Fruit fly (Drosophila melanogaster) whole organism, wandering third instar larva: ENCODE results near the gene Sf3a2.
A peak's percentile ranks its signal among the peaks of the same experiment; 100 is the strongest.

Source experiments
- Abd-B ChIP-seq: fragments of >200 bp; optimal IDR thresholded peaks from 2 replicates; lab custom pipeline; 2017; ENCODE audit warnings: missing biosample characterization, missing genetic modification characterization
- CG32264 ChIP-seq: fragments of 200-800 bp; sonication (Bioruptor generic); optimal IDR thresholded peaks from 2 replicates; lab custom pipeline; 2016; ENCODE audit warnings: missing biosample characterization, missing genetic modification characterization
- CG9705 ChIP-seq: fragments of 200-800 bp; sonication (Bioruptor generic); optimal IDR thresholded peaks from 2 replicates; lab custom pipeline; 2018; ENCODE audit warnings: missing biosample characterization, mild to moderate bottlenecking, missing genetic modification characterization
- CrebA ChIP-seq: fragments of 200-800 bp; sonication (Bioruptor generic); optimal IDR thresholded peaks from 2 replicates; lab custom pipeline; 2016; ENCODE audit warnings: missing biosample characterization, mild to moderate bottlenecking, missing genetic modification characterization, borderline replicate concordance
- Dfd ChIP-seq: fragments of >200 bp; optimal IDR thresholded peaks from 2 replicates; lab custom pipeline; 2017; ENCODE audit warnings: missing biosample characterization, missing genetic modification characterization
- Dif ChIP-seq: fragments of 200-275, 200-300 bp; sonication (Bioruptor generic); optimal IDR thresholded peaks from 2 replicates; lab custom pipeline; 2018; ENCODE audit warnings: missing biosample characterization, missing genetic modification characterization; ENCODE audit not compliant: partially characterized antibody
- GATAd ChIP-seq: sonication (Bioruptor generic); optimal IDR thresholded peaks from 2 replicates; lab custom pipeline; 2016; ENCODE audit warnings: missing biosample characterization, missing genetic modification characterization
- HLH106 ChIP-seq: fragments of 200-800 bp; optimal IDR thresholded peaks from 3 replicates; lab custom pipeline; 2019; ENCODE audit warnings: missing biosample characterization, mild to moderate bottlenecking, missing genetic modification characterization, moderate library complexity
- Hnf4 ChIP-seq: fragments of 200-800 bp; sonication (Bioruptor generic); optimal IDR thresholded peaks from 2 replicates; lab custom pipeline; 2016; ENCODE audit warnings: missing biosample characterization, mild to moderate bottlenecking, missing genetic modification characterization
- Hr78 ChIP-seq: fragments of >200 bp; optimal IDR thresholded peaks from 2 replicates; lab custom pipeline; 2017; ENCODE audit warnings: missing biosample characterization, missing genetic modification characterization
- Hr83 ChIP-seq: fragments of 200-300 bp; sonication (Bioruptor generic); optimal IDR thresholded peaks from 2 replicates; lab custom pipeline; 2016; ENCODE audit warnings: missing biosample characterization, mild to moderate bottlenecking, missing genetic modification characterization, moderate library complexity; ENCODE audit not compliant: poor library complexity, severe bottlenecking
- Jra ChIP-seq: sonication (Bioruptor generic); optimal IDR thresholded peaks from 2 replicates; lab custom pipeline; 2016; ENCODE audit warnings: missing biosample characterization, missing genetic modification characterization
- Mio ChIP-seq: sonication (Bioruptor generic); optimal IDR thresholded peaks from 2 replicates; lab custom pipeline; 2016; ENCODE audit warnings: missing biosample characterization, missing genetic modification characterization
- Myc ChIP-seq: fragments of >200 bp; optimal IDR thresholded peaks from 2 replicates; lab custom pipeline; 2017
- N ChIP-seq: fragments of >200 bp; optimal IDR thresholded peaks from 2 replicates; lab custom pipeline; 2018; ENCODE audit warnings: missing biosample characterization, missing external identifiers, missing genetic modification characterization
- OdsH ChIP-seq: fragments of 200-800 bp; sonication (Bioruptor generic); optimal IDR thresholded peaks from 2 replicates; lab custom pipeline; 2016; ENCODE audit warnings: missing biosample characterization, mild to moderate bottlenecking, missing genetic modification characterization
- Rel ChIP-seq, 2 experiments: fragments of 200-800 bp; sonication (Bioruptor generic) in 1 of 2; optimal IDR thresholded peaks; 2 replicates in 1 of 2; 3 replicates in 1 of 2; lab custom pipeline; 2016 to 2019; ENCODE audit warnings: mild to moderate bottlenecking in 2 of 2, missing biosample characterization in 2 of 2, missing genetic modification characterization in 2 of 2, moderate library complexity in 1 of 2
- Sp1 ChIP-seq: fragments of 200-800 bp; sonication (Bioruptor generic); optimal IDR thresholded peaks from 3 replicates; lab custom pipeline; 2019; ENCODE audit warnings: missing biosample characterization, mild to moderate bottlenecking, missing genetic modification characterization, moderate library complexity
- Vsx2 ChIP-seq: fragments of 200-300, 225-300 bp; sonication (Bioruptor generic); optimal IDR thresholded peaks from 2 replicates; lab custom pipeline; 2018; ENCODE audit warnings: missing biosample characterization, missing genetic modification characterization; ENCODE audit not compliant: partially characterized antibody
- br ChIP-seq: fragments of 200-800 bp; sonication (Bioruptor generic); optimal IDR thresholded peaks from 2 replicates; lab custom pipeline; 2016; ENCODE audit warnings: missing biosample characterization, missing genetic modification characterization
- brk ChIP-seq: fragments of 200-800 bp; sonication (Bioruptor generic); optimal IDR thresholded peaks from 2 replicates; lab custom pipeline; 2016; ENCODE audit warnings: missing biosample characterization, mild to moderate bottlenecking, missing genetic modification characterization
- dl ChIP-seq, 2 experiments: fragments of 175-275, 200-275 bp in 1 of 2; fragments of 200-275 bp in 1 of 2; sonication (Bioruptor generic); optimal IDR thresholded peaks; lab custom pipeline; 2018; ENCODE audit warnings: mild to moderate bottlenecking in 2 of 2, missing biosample characterization in 2 of 2, missing genetic modification characterization in 2 of 2, moderate library complexity in 2 of 2; ENCODE audit not compliant: partially characterized antibody in 2 of 2, insufficient read depth in 1 of 2
- dmrt93B ChIP-seq: fragments of 200-800 bp; sonication (Bioruptor generic); optimal IDR thresholded peaks from 2 replicates; lab custom pipeline; 2018; ENCODE audit warnings: missing biosample characterization, mild to moderate bottlenecking, missing genetic modification characterization
- dsf ChIP-seq: sonication (Bioruptor generic); optimal IDR thresholded peaks from 2 replicates; lab custom pipeline; 2016; ENCODE audit warnings: missing biosample characterization, missing genetic modification characterization, borderline replicate concordance
- ey ChIP-seq: fragments of 200-800 bp; sonication (Bioruptor generic); optimal IDR thresholded peaks from 2 replicates; lab custom pipeline; 2016; ENCODE audit warnings: missing biosample characterization, missing genetic modification characterization
- foxo ChIP-seq, 2 experiments: fragments of 200-800 bp; sonication (Bioruptor generic); optimal IDR thresholded peaks; 2 replicates in 1 of 2; 3 replicates in 1 of 2; lab custom pipeline; 2016 to 2017; ENCODE audit warnings: missing biosample characterization in 2 of 2, missing genetic modification characterization in 2 of 2
- fru ChIP-seq: fragments of 200-800 bp; sonication (Bioruptor generic); optimal IDR thresholded peaks from 3 replicates; lab custom pipeline; 2016; ENCODE audit warnings: missing biosample characterization, mild to moderate bottlenecking, missing genetic modification characterization
- h ChIP-seq: fragments of 200-800 bp; sonication (Bioruptor generic); optimal IDR thresholded peaks from 3 replicates; lab custom pipeline; 2016; ENCODE audit warnings: missing biosample characterization, mild to moderate bottlenecking, missing genetic modification characterization
- jim ChIP-seq: fragments of 175-275, 200-325 bp; sonication (Bioruptor generic); optimal IDR thresholded peaks from 2 replicates; lab custom pipeline; 2016; ENCODE audit warnings: missing biosample characterization, mild to moderate bottlenecking, missing genetic modification characterization
- lola ChIP-seq: fragments of >200 bp; optimal IDR thresholded peaks from 2 replicates; lab custom pipeline; 2017; ENCODE audit warnings: missing biosample characterization, missing genetic modification characterization
- pan ChIP-seq: fragments of >200 bp; optimal IDR thresholded peaks from 2 replicates; lab custom pipeline; 2017
- psq ChIP-seq: fragments of 200-800 bp; sonication (Bioruptor generic); optimal IDR thresholded peaks from 3 replicates; lab custom pipeline; 2017; ENCODE audit warnings: missing biosample characterization, mild to moderate bottlenecking, missing genetic modification characterization, moderate library complexity
- rgr ChIP-seq: fragments of 200-800 bp; sonication (Bioruptor generic); optimal IDR thresholded peaks from 3 replicates; lab custom pipeline; 2016; ENCODE audit warnings: missing biosample characterization, mild to moderate bottlenecking, missing genetic modification characterization
- sage ChIP-seq: fragments of 200-800 bp; sonication (Bioruptor generic); optimal IDR thresholded peaks from 2 replicates; lab custom pipeline; 2016; ENCODE audit warnings: missing biosample characterization, mild to moderate bottlenecking, missing genetic modification characterization
- sv ChIP-seq: fragments of 200-800 bp; sonication (Bioruptor generic); optimal IDR thresholded peaks from 3 replicates; lab custom pipeline; 2016; ENCODE audit warnings: missing biosample characterization, missing genetic modification characterization
- tai ChIP-seq: sonication (Bioruptor generic); optimal IDR thresholded peaks from 2 replicates; lab custom pipeline; 2016; ENCODE audit warnings: missing biosample characterization, missing genetic modification characterization
- usp ChIP-seq: fragments of >200 bp; optimal IDR thresholded peaks from 2 replicates; lab custom pipeline; 2017; ENCODE audit warnings: missing biosample characterization, missing genetic modification characterization
- woc ChIP-seq: sonication (Bioruptor generic); optimal IDR thresholded peaks from 2 replicates; lab custom pipeline; 2016; ENCODE audit warnings: missing biosample characterization, mild to moderate bottlenecking, missing genetic modification characterization

Gene Sf3a2

DNA sequence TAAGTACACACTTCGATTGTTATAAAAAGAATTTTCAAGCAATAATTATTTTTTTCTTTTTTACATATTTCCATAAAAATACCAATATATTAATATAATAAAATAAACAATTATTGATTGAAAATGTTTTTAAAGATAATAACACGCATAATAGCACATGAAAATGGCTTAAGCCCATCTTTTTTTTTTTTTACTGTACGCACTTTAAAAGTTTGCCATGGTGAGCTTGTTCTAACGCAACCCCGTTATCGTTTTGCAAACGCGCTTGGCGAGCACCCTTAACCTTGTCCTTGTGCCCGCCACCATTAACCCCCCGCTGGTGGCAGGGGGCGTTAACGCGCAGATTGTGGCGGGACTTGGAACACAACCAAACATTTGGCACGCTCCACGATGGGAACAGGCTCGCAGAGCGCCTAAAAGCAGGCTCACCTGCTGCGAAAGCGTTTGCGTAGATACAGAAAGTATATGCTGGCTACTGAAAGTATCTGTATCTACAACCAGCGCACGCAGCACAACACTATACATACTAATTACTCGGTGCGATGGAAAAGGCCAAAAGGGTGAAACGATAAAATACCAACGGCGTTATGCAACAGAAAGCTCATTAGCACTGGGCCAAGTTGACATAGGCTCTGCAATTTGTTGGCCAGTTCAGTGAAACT is 20.2 kb upstream of the Sf3a2 start:
- TF ChIP-seq foxo (GFP tag; optimal IDR thresholded peaks at IDR 0.05; lab: Kevin White, UChicago) (no peak), Abd-B (GFP tag; lab: Kevin White, UChicago) (no peak), ey (GFP tag; lab: Kevin White, UChicago) (no peak), OdsH (GFP tag; lab: Kevin White, UChicago) (no peak), usp (GFP tag; lab: Kevin White, UChicago) (no peak), lola (GFP tag; lab: Kevin White, UChicago) (no peak), CG32264 (GFP tag; lab: Kevin White, UChicago) (no peak), sage (GFP tag; lab: Kevin White, UChicago) (no peak), sv (GFP tag; lab: Kevin White, UChicago) (no peak), br (GFP tag; lab: Kevin White, UChicago) (no peak), Dfd (GFP tag; lab: Kevin White, UChicago) (no peak), Jra (no peak), brk (GFP tag; lab: Kevin White, UChicago) (no peak), rgr (no peak), tai (no peak)

DNA sequence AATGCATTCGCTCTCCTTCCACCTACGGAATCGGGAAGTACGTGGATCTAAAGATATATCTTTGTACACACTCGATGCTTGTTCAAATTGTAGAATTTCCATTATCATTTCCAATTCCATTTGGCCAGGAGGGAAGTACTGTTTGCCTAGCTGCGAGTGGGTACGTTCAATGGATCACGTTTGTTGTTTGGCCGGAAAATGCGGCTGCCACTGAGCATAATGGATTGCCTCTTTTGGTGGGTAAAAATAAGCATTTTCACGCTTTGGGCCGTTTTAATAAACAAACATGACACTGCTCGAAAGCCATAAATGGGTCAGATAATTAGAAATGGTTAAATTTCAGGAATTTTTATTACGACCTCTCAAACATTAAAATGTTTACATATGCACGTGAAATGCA is 19.5 kb upstream of the Sf3a2 start:
- TF ChIP-seq GATAd (GFP tag; lab: Kevin White, UChicago) = no peak

DNA sequence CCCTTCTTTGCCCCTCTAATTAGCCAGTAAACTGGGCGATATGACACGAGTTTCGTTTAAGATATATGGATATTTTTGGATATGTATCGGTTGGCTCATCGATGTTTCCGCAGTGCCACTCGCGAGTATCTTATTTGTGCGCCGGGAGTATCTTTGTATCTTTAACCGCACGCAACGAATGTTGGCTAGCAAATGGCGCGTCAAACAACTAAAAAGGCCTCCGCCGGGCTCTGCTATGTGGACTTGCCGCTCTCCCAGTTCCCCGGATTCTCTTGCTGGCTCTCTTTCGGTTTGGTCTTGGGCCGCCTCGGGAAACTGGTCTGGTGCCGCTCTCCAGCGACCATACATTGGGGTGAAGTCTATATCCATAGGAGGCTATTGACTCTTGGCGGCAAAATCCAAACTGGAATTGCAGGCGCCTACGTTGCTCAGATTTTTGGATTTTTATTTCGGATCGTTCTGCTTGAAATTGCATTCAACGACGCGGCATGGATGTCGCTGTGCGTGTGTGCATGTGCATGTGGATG is 18.6 kb upstream of the Sf3a2 start:
- TF ChIP-seq psq (no peak), CG32264 (GFP tag; lab: Kevin White, UChicago) (no peak), CrebA (GFP tag; lab: Kevin White, UChicago) (peak; percentile 10), Sp1 (GFP tag; lab: Kevin White, UChicago) (peak; percentile 22), h (peak; percentile 5), Hr83 (GFP tag; lab: Kevin White, UChicago) (peak; percentile 5), dl (GFP tag; optimal IDR thresholded peaks at IDR 0.05; lab: Kevin White, UChicago; ENCODE audit: insufficient read depth in 1 of 2, partially characterized antibody in 2 of 2) (peak; percentile 71 to 84), N (no peak), Myc (lab: Kevin White, UChicago) (no peak), Dfd (GFP tag; lab: Kevin White, UChicago) (no peak), ey (GFP tag; lab: Kevin White, UChicago) (no peak), pan (lab: Kevin White, UChicago) (no peak), brk (GFP tag; lab: Kevin White, UChicago) (no peak), Dif (GFP tag; lab: Kevin White, UChicago) (peak; percentile 90), dmrt93B (no peak), usp (GFP tag; lab: Kevin White, UChicago) (no peak), woc (GFP tag; lab: Kevin White, UChicago) (no peak), Abd-B (GFP tag; lab: Kevin White, UChicago) (no peak), tai (no peak), fru (GFP tag; lab: Kevin White, UChicago) (no peak), OdsH (GFP tag; lab: Kevin White, UChicago) (peak; percentile 21), dsf (no peak), CG9705 (GFP tag; lab: Kevin White, UChicago) (no peak), Jra (no peak), Rel (GFP tag; optimal IDR thresholded peaks at IDR 0.05; lab: Kevin White, UChicago) (no peak), Rel (tag; optimal IDR thresholded peaks at IDR 0.05; lab: Kevin White, UChicago) (no peak), Vsx2 (GFP tag; lab: Kevin White, UChicago) (peak; percentile 59), Hnf4 (GFP tag; lab: Kevin White, UChicago) (no peak), HLH106 (no peak), jim (GFP tag; lab: Kevin White, UChicago) (no peak), br (GFP tag; lab: Kevin White, UChicago) (no peak), sage (GFP tag; lab: Kevin White, UChicago) (no peak), sv (GFP tag; lab: Kevin White, UChicago) (no peak), Hr78 (no peak), foxo (GFP tag; optimal IDR thresholded peaks at IDR 0.05; lab: Kevin White, UChicago) (no peak), GATAd (GFP tag; lab: Kevin White, UChicago) (no peak), Mio (GFP tag; lab: Kevin White, UChicago) (no peak)
